Worm (Caenorhabditis elegans) whole organism, late embryonic: ENCODE measurements around the gene C43C3.4.

Experiments
- C38D4.7 ChIP-seq: fragments of 200-800 bp; sonication (Bioruptor generic); optimal IDR thresholded peaks from 2 replicates; lab custom pipeline; 2018; ENCODE audit warnings: mild to moderate bottlenecking, missing genetic modification characterization, moderate library complexity, missing compliant biosample characterization
- F13H6.1 ChIP-seq: sonication (generic microtip); optimal IDR thresholded peaks from 2 replicates; lab custom pipeline; 2016; ENCODE audit warnings: missing genetic modification characterization, missing compliant biosample characterization
- K02D7.2 ChIP-seq: sonication (generic microtip); optimal IDR thresholded peaks from 2 replicates; lab custom pipeline; 2017; ENCODE audit warnings: mild to moderate bottlenecking, missing genetic modification characterization, missing compliant biosample characterization
- Y22D7AL.16 ChIP-seq: sonication (generic microtip); optimal IDR thresholded peaks from 2 replicates; lab custom pipeline; 2016; ENCODE audit warnings: missing genetic modification characterization, missing compliant biosample characterization
- ahr-1 ChIP-seq: sonication (generic microtip); optimal IDR thresholded peaks from 2 replicates; lab custom pipeline; 2016; ENCODE audit warnings: missing genetic modification characterization, missing compliant biosample characterization
- ceh-19 ChIP-seq: fragments of 200-800 bp; sonication (Bioruptor generic); optimal IDR thresholded peaks from 2 replicates; lab custom pipeline; 2018; ENCODE audit warnings: mild to moderate bottlenecking, missing genetic modification characterization, missing compliant biosample characterization
- ceh-2 ChIP-seq: sonication (generic microtip); optimal IDR thresholded peaks from 2 replicates; lab custom pipeline; 2016; ENCODE audit warnings: missing genotype, missing genetic modification characterization, missing compliant biosample characterization
- ceh-30 ChIP-seq: fragments of 150-350 bp; optimal IDR thresholded peaks from 2 replicates; lab custom pipeline; 2014; ENCODE audit warnings: missing biosample characterization, missing genetic modification characterization
- ceh-31 ChIP-seq: sonication (generic microtip); optimal IDR thresholded peaks from 2 replicates; lab custom pipeline; 2016; ENCODE audit warnings: missing genetic modification characterization, missing compliant biosample characterization
- elt-2 ChIP-seq: sonication (generic microtip); optimal IDR thresholded peaks from 2 replicates; lab custom pipeline; 2016; ENCODE audit warnings: missing genetic modification reagents, missing genetic modification characterization, missing compliant biosample characterization
- elt-4 ChIP-seq: sonication (generic microtip); optimal IDR thresholded peaks from 2 replicates; lab custom pipeline; 2016; ENCODE audit warnings: missing genetic modification characterization, missing compliant biosample characterization
- ets-4 ChIP-seq: sonication (generic microtip); optimal IDR thresholded peaks from 2 replicates; lab custom pipeline; 2016; ENCODE audit warnings: missing genetic modification characterization, missing compliant biosample characterization
- fkh-10 ChIP-seq: fragments of 150-350 bp; optimal IDR thresholded peaks from 2 replicates; lab custom pipeline; 2014; ENCODE audit warnings: missing biosample characterization, missing genetic modification reagents, missing genetic modification characterization
- gmeb-2 ChIP-seq: sonication (generic microtip); optimal IDR thresholded peaks from 2 replicates; lab custom pipeline; 2016; ENCODE audit warnings: missing genetic modification characterization, inconsistent platforms, missing compliant biosample characterization
- hlh-15 ChIP-seq: sonication (generic microtip); optimal IDR thresholded peaks from 2 replicates; lab custom pipeline; 2016; ENCODE audit warnings: missing genetic modification characterization, missing compliant biosample characterization
- hlh-30 ChIP-seq: sonication (generic microtip); optimal IDR thresholded peaks from 2 replicates; lab custom pipeline; 2017; ENCODE audit warnings: antibody characterized with exemption, missing genetic modification characterization, missing compliant biosample characterization; ENCODE audit not compliant: insufficient read depth
- hlh-8 ChIP-seq: sonication (generic microtip); optimal IDR thresholded peaks from 2 replicates; lab custom pipeline; 2016; ENCODE audit warnings: missing genotype, missing genetic modification characterization, missing compliant biosample characterization
- lin-11 ChIP-seq: fragments of 200-800 bp; sonication (Bioruptor generic); optimal IDR thresholded peaks from 2 replicates; lab custom pipeline; 2018; ENCODE audit warnings: mild to moderate bottlenecking, missing genetic modification characterization, missing compliant biosample characterization
- mec-3 ChIP-seq: sonication (generic microtip); optimal IDR thresholded peaks from 2 replicates; lab custom pipeline; 2016; ENCODE audit warnings: borderline replicate concordance, missing genetic modification characterization, missing compliant biosample characterization
- nfya-1 ChIP-seq: sonication (generic microtip); optimal IDR thresholded peaks from 2 replicates; lab custom pipeline; 2017; ENCODE audit warnings: missing genetic modification characterization, mild to moderate bottlenecking, missing compliant biosample characterization, antibody characterized with exemption, moderate library complexity
- nhr-232 ChIP-seq: sonication (generic microtip); optimal IDR thresholded peaks from 2 replicates; lab custom pipeline; 2016; ENCODE audit warnings: missing genetic modification characterization, missing compliant biosample characterization
- pag-3 ChIP-seq: sonication (generic microtip); optimal IDR thresholded peaks from 2 replicates; lab custom pipeline; 2016; ENCODE audit warnings: missing compliant biosample characterization, missing genetic modification characterization, borderline replicate concordance
- pha-2 ChIP-seq: sonication (generic microtip); optimal IDR thresholded peaks from 2 replicates; lab custom pipeline; 2017; ENCODE audit warnings: mild to moderate bottlenecking, missing genetic modification characterization, missing compliant biosample characterization
- pqm-1 ChIP-seq: sonication (generic microtip); optimal IDR thresholded peaks from 2 replicates; lab custom pipeline; 2016; ENCODE audit warnings: missing genetic modification characterization, missing compliant biosample characterization
- ref-2 ChIP-seq: sonication (generic microtip); optimal IDR thresholded peaks from 2 replicates; lab custom pipeline; 2016; ENCODE audit warnings: missing genetic modification characterization, missing compliant biosample characterization
- rnt-1 ChIP-seq: sonication (generic microtip); optimal IDR thresholded peaks from 2 replicates; lab custom pipeline; 2016; ENCODE audit warnings: missing genetic modification characterization, missing compliant biosample characterization
- sox-2 ChIP-seq: fragments of 200-800 bp; sonication (Bioruptor generic); IDR thresholded peaks from 2 replicates; pipeline ENCODE4 v1.3.6; 2022; ENCODE audit warnings: missing genetic modification reagents, missing genetic modification characterization, missing compliant biosample characterization
- sox-4 ChIP-seq: sonication (generic microtip); optimal IDR thresholded peaks from 2 replicates; lab custom pipeline; 2017; ENCODE audit warnings: mild to moderate bottlenecking, missing genetic modification characterization, inconsistent platforms, missing compliant biosample characterization
- tbx-2 ChIP-seq: sonication (generic microtip); optimal IDR thresholded peaks from 2 replicates; lab custom pipeline; 2016; ENCODE audit warnings: missing genetic modification characterization, missing compliant biosample characterization
- unc-42 ChIP-seq: sonication (generic microtip); optimal IDR thresholded peaks from 2 replicates; lab custom pipeline; 2016; ENCODE audit warnings: missing genotype, missing genetic modification characterization, missing compliant biosample characterization
- unc-55 ChIP-seq: sonication (generic microtip); optimal IDR thresholded peaks from 2 replicates; lab custom pipeline; 2017; ENCODE audit warnings: missing biosample characterization, missing genetic modification reagents, missing genetic modification characterization
- ztf-16 ChIP-seq: sonication (generic microtip); optimal IDR thresholded peaks from 2 replicates; lab custom pipeline; 2017; ENCODE audit warnings: missing genetic modification characterization, missing compliant biosample characterization

The C43C3.4 gene

ce11 chrX:9690445-9690844, 15.7 kb upstream of the C43C3.4 start, which contains the start of gene npr-18:
TSS of gene npr-18 (plus strand) at chrX:9690745.
- TF ChIP-seq pqm-1 (tag; lab: Kevin White, UChicago) (no peak), lin-11 (tag; lab: Kevin White, UChicago) (no peak), ceh-31 (tag; lab: Kevin White, UChicago) (no peak), K02D7.2 (tag; lab: Kevin White, UChicago) (no peak), ets-4 (no peak), ztf-16 (tag; lab: Kevin White, UChicago) (no peak), ref-2 (no peak), ceh-30 (tag; lab: Kevin White, UChicago) (no peak), mec-3 (tag; lab: Kevin White, UChicago) (no peak), nfya-1 (no peak), hlh-30 (tag; lab: Kevin White, UChicago) (no peak), Y22D7AL.16 (tag; lab: Kevin White, UChicago) (no peak)

- TF ChIP-seq hlh-8, result no peak
- peak; percentile 44 for TF ChIP-seq elt-2 (tag; lab: Kevin White, UChicago)
Observed at ce11 chrX:9687264-9687663, 12.6 kb upstream of the C43C3.4 start.

- TF ChIP-seq pha-2 (tag; lab: Kevin White, UChicago), result no peak
- peak; percentile 1 for TF ChIP-seq elt-2 (tag; lab: Kevin White, UChicago)
- TF ChIP-seq, all 69 proteins: peak for 1
Observed at ce11 chrX:9680119-9680682, 5.5 kb upstream of the C43C3.4 start, which contains the start of gene ifp-1. TSS of gene ifp-1 (minus strand) at chrX:9680169.

ce11 chrX:9679427-9679826, 4.7 kb upstream of the C43C3.4 start:
- no peak for TF ChIP-seq elt-2 (tag; lab: Kevin White, UChicago)
- peak; percentile 10 for TF ChIP-seq pqm-1 (tag; lab: Kevin White, UChicago)
- TF ChIP-seq pag-3 (tag; lab: Kevin White, UChicago), result no peak

ce11 chrX:9677927-9678326, 3.2 kb upstream of the C43C3.4 start:
- TF ChIP-seq unc-42 (tag; lab: Kevin White, UChicago), result no peak
- no peak for TF ChIP-seq unc-55 (GFP tag; lab: Kevin White, UChicago)
- TF ChIP-seq sox-4 (tag; lab: Kevin White, UChicago), result no peak
- TF ChIP-seq tbx-2 (tag; lab: Kevin White, UChicago), result no peak
- no peak for TF ChIP-seq ceh-19 (GFP tag; lab: Kevin White, UChicago)
- no peak for TF ChIP-seq nhr-232 (tag; lab: Kevin White, UChicago)
- TF ChIP-seq rnt-1 (tag; lab: Kevin White, UChicago), result no peak
- no peak for TF ChIP-seq elt-4 (tag; lab: Kevin White, UChicago)
- TF ChIP-seq hlh-8, result no peak
- no peak for TF ChIP-seq ceh-2
- TF ChIP-seq lin-11 (tag; lab: Kevin White, UChicago), result no peak
- no peak for TF ChIP-seq ahr-1 (tag; lab: Kevin White, UChicago)
- TF ChIP-seq C38D4.7 (GFP tag; lab: Kevin White, UChicago), result no peak
- TF ChIP-seq sox-2 (GFP tag; lab: Robert Waterston, UW), result no peak
- no peak for TF ChIP-seq ceh-30 (tag; lab: Kevin White, UChicago)
- TF ChIP-seq F13H6.1 (tag; lab: Kevin White, UChicago), result no peak
- no peak for TF ChIP-seq fkh-10
- no peak for TF ChIP-seq mec-3 (tag; lab: Kevin White, UChicago)
- no peak for TF ChIP-seq hlh-15 (tag; lab: Kevin White, UChicago)
- no peak for TF ChIP-seq gmeb-2 (tag; lab: Kevin White, UChicago)
